Worm (Caenorhabditis elegans) whole organism, L4 larva: ENCODE data around the gene C33G3.5.

Experiments used
- lir-3 ChIP-seq: sonication (generic microtip); optimal IDR thresholded peaks from 2 replicates; lab custom pipeline; 2016; ENCODE audit warnings: mild to moderate bottlenecking, missing genetic modification characterization, missing compliant biosample characterization
- mdl-1 ChIP-seq, 2 experiments: fragments of 150-350 bp in 1 of 2; sonication (generic microtip) in 1 of 2; optimal IDR thresholded peaks; 2 replicates each; lab custom pipeline; 2014 to 2017; ENCODE audit warnings: missing biosample characterization in 2 of 2, missing genetic modification characterization in 2 of 2
- mes-2 ChIP-seq: sonication (generic microtip); optimal IDR thresholded peaks from 2 replicates; lab custom pipeline; 2016; ENCODE audit warnings: missing genotype, mild to moderate bottlenecking, missing genetic modification characterization, missing compliant biosample characterization; ENCODE audit not compliant: poor library complexity, severe bottlenecking
- snpc-4 ChIP-seq: fragments of 150-350 bp; optimal IDR thresholded peaks from 2 replicates; lab custom pipeline; 2014; ENCODE audit warnings: missing biosample characterization, missing genetic modification characterization
- spr-3 ChIP-seq: fragments of 200-800 bp; sonication (Bioruptor generic); optimal IDR thresholded peaks from 2 replicates; lab custom pipeline; 2018; ENCODE audit warnings: mild to moderate bottlenecking, missing genetic modification characterization, missing compliant biosample characterization
- unc-39 ChIP-seq: sonication (generic microtip); optimal IDR thresholded peaks from 2 replicates; lab custom pipeline; 2017; ENCODE audit warnings: missing biosample characterization, missing genetic modification characterization

DNA sequence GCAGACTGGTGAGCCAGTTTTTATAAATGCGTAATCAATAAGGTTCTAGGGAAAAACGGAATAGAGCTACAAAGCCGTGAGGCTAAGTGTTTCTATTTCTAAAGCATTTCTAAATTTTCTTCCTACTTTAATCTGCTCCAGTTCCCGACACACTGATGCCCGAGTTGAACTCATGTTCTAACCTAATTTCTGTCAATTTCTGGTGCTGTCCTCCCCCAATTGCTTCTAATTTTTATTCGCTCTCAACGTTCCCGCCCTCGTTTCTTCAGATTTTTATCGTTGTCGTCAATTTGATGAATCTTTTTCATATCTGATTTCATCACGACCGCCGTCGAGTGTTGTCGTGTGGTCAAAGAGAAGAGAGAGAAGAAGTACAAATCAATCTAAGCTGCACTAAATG, 48.6 kb downstream of the C33G3.5 start:
- no peak for TF ChIP-seq unc-39 (tag; lab: Kevin White, UChicago)
- TF ChIP-seq snpc-4 (tag; lab: Kevin White, UChicago), result no peak
- no peak for TF ChIP-seq spr-3
- no peak for TF ChIP-seq mes-2 (tag; lab: Kevin White, UChicago)
- no peak for TF ChIP-seq lir-3 (tag; lab: Kevin White, UChicago)
- TF ChIP-seq mdl-1 (tag; optimal IDR thresholded peaks at IDR 0.05; lab: Kevin White, UChicago), result no peak
